Worm (Caenorhabditis elegans) whole organism, young adult: ENCODE measurements around the gene C54D10.3.

ENCODE experiments used
- B0035.1 ChIP-seq: sonication (generic microtip); optimal IDR thresholded peaks from 2 replicates; lab custom pipeline; 2016; ENCODE audit warnings: missing genetic modification characterization, mild to moderate bottlenecking, missing compliant biosample characterization, missing genotype, missing genetic modification reagents
- D2030.7 ChIP-seq: fragments of 200-800 bp; sonication (Bioruptor generic); IDR thresholded peaks from 2 replicates; pipeline ENCODE4 v1.3.6; 2022; ENCODE audit warnings: missing genetic modification reagents, missing genetic modification characterization, missing compliant biosample characterization
- F52B5.7 ChIP-seq: sonication (generic microtip); optimal IDR thresholded peaks from 2 replicates; lab custom pipeline; 2016; ENCODE audit warnings: mild to moderate bottlenecking, missing genetic modification characterization, missing compliant biosample characterization
- efl-1 ChIP-seq: fragments of 150-350 bp; optimal IDR thresholded peaks from 2 replicates; lab custom pipeline; 2014; ENCODE audit warnings: missing biosample characterization, missing genetic modification reagents, missing genetic modification characterization
- ekl-4 ChIP-seq: fragments of 200-800 bp; sonication (Bioruptor generic); IDR thresholded peaks from 2 replicates; pipeline ENCODE4 v1.3.6; 2022; ENCODE audit warnings: missing genetic modification reagents, missing genetic modification characterization, missing compliant biosample characterization
- nfya-1 ChIP-seq: sonication (generic microtip); optimal IDR thresholded peaks from 2 replicates; lab custom pipeline; 2017; ENCODE audit warnings: antibody characterized with exemption, missing compliant biosample characterization, missing genetic modification characterization, borderline replicate concordance; ENCODE audit not compliant: insufficient read depth
- sea-2 ChIP-seq: fragments of 200-800 bp; sonication (Bioruptor generic); IDR thresholded peaks from 2 replicates; pipeline ENCODE4 v1.3.6; 2022; ENCODE audit warnings: missing genetic modification characterization, missing compliant biosample characterization
- unc-130 ChIP-seq: sonication (generic microtip); optimal IDR thresholded peaks from 2 replicates; lab custom pipeline; 2016; ENCODE audit warnings: missing genetic modification reagents, missing genetic modification characterization, missing compliant biosample characterization

ce11 chrV:12417277-12417676, 1.1 kb upstream of the C54D10.3 start, which contains the start of gene cdr-3:
- TF ChIP-seq ekl-4 (GFP tag; lab: Robert Waterston, UW) = no peak
- TF ChIP-seq B0035.1 = no peak
- no peak for TF ChIP-seq unc-130
- no peak for TF ChIP-seq efl-1
- TF ChIP-seq nfya-1 (tag; lab: Kevin White, UChicago) = no peak
- TF ChIP-seq D2030.7 = no peak
- TF ChIP-seq sea-2 = no peak
- no peak for TF ChIP-seq F52B5.7 (tag; lab: Kevin White, UChicago)
